Fruit fly (Drosophila melanogaster) whole organism, embryonic: ENCODE measurements around the gene CG14212.
A peak's percentile ranks its signal among the peaks of the same experiment; 100 is the strongest.

Source experiments
- ATbp ChIP-seq: fragments of 200-800 bp; sonication (Bioruptor generic); optimal IDR thresholded peaks from 2 replicates; lab custom pipeline; 2017; ENCODE audit warnings: missing biosample characterization, mild to moderate bottlenecking, missing genetic modification characterization, missing genetic modification reagents
- CG10431 ChIP-seq: fragments of 200-800 bp; sonication (Bioruptor generic); optimal IDR thresholded peaks from 3 replicates; lab custom pipeline; 2018; ENCODE audit warnings: missing biosample characterization, mild to moderate bottlenecking, missing genetic modification characterization
- CG11456 ChIP-seq: fragments of 200-800 bp; sonication (Bioruptor generic); IDR thresholded peaks from 3 replicates; pipeline ENCODE4 v1.3.6; 2022; ENCODE audit warnings: missing biosample characterization, missing genetic modification characterization
- CG11723 ChIP-seq: fragments of 200-800 bp; sonication (Bioruptor generic); optimal IDR thresholded peaks from 2 replicates; lab custom pipeline; 2017; ENCODE audit warnings: missing biosample characterization, mild to moderate bottlenecking, missing genetic modification characterization
- CG12071 ChIP-seq: fragments of 200-800 bp; sonication (Bioruptor generic); optimal IDR thresholded peaks from 3 replicates; lab custom pipeline; 2018; ENCODE audit warnings: missing biosample characterization, mild to moderate bottlenecking, missing genetic modification characterization
- CG1233 ChIP-seq: fragments of 200-800 bp; sonication (Bioruptor generic); optimal IDR thresholded peaks from 4 replicates; lab custom pipeline; 2018; ENCODE audit warnings: missing biosample characterization, mild to moderate bottlenecking, missing genetic modification characterization
- CG12391 ChIP-seq: fragments of 200-800 bp; sonication (Bioruptor generic); optimal IDR thresholded peaks from 3 replicates; lab custom pipeline; 2018; ENCODE audit warnings: missing biosample characterization, mild to moderate bottlenecking, missing genetic modification characterization, moderate library complexity
- CG13775 ChIP-seq: fragments of 200-800 bp; sonication (Bioruptor generic); optimal IDR thresholded peaks from 3 replicates; lab custom pipeline; 2017; ENCODE audit warnings: missing biosample characterization, mild to moderate bottlenecking, missing genetic modification characterization
- CG13894 ChIP-seq: fragments of 200-800 bp; sonication (Bioruptor generic); optimal IDR thresholded peaks from 3 replicates; lab custom pipeline; 2018; ENCODE audit warnings: missing biosample characterization, mild to moderate bottlenecking, missing genetic modification characterization, moderate library complexity
- CG14710 ChIP-seq: fragments of 200-800 bp; sonication (Bioruptor generic); optimal IDR thresholded peaks from 3 replicates; lab custom pipeline; 2019; ENCODE audit warnings: missing biosample characterization, mild to moderate bottlenecking, missing genetic modification characterization, moderate library complexity
- CG17359 ChIP-seq: fragments of 200-800 bp; sonication (Bioruptor generic); optimal IDR thresholded peaks from 3 replicates; lab custom pipeline; 2018; ENCODE audit warnings: missing biosample characterization, mild to moderate bottlenecking, missing genetic modification characterization, moderate library complexity
- CG17385 ChIP-seq: fragments of 200-800 bp; sonication (Bioruptor generic); optimal IDR thresholded peaks from 3 replicates; lab custom pipeline; 2018; ENCODE audit warnings: missing biosample characterization, mild to moderate bottlenecking, missing genetic modification characterization
- CG2712 ChIP-seq: fragments of 200-800 bp; optimal IDR thresholded peaks from 3 replicates; lab custom pipeline; 2019; ENCODE audit warnings: missing biosample characterization, mild to moderate bottlenecking, missing genetic modification characterization, moderate library complexity
- CG3281 ChIP-seq: fragments of 200-800 bp; sonication (Bioruptor generic); optimal IDR thresholded peaks from 3 replicates; lab custom pipeline; 2017; ENCODE audit warnings: missing biosample characterization, mild to moderate bottlenecking, missing genetic modification characterization
- CG4404 ChIP-seq: fragments of 200-800 bp; sonication (Bioruptor generic); IDR thresholded peaks from 2 replicates; pipeline ENCODE4 v1.3.6; 2022; ENCODE audit warnings: missing biosample characterization, missing genetic modification characterization
- CG6254 ChIP-seq: fragments of 200-800 bp; sonication (Bioruptor generic); optimal IDR thresholded peaks from 3 replicates; lab custom pipeline; 2017; ENCODE audit warnings: mild to moderate bottlenecking, missing biosample characterization, missing genetic modification reagents, missing genetic modification characterization
- Camta ChIP-seq: fragments of 200-800 bp; sonication (Bioruptor generic); optimal IDR thresholded peaks from 2 replicates; lab custom pipeline; 2016; ENCODE audit warnings: missing biosample characterization, missing genetic modification characterization
- D19B ChIP-seq: fragments of 200-800 bp; sonication (Bioruptor generic); optimal IDR thresholded peaks from 2 replicates; lab custom pipeline; 2017; ENCODE audit warnings: missing biosample characterization, mild to moderate bottlenecking, missing genetic modification characterization
- Drgx ChIP-seq: fragments of 200-800 bp; sonication (Bioruptor generic); IDR thresholded peaks from 2 replicates; pipeline ENCODE4 v1.3.6; 2022; ENCODE audit warnings: missing biosample characterization, missing genetic modification characterization
- E2f1 ChIP-seq: fragments of 200-800 bp; sonication (Bioruptor generic); IDR thresholded peaks from 2 replicates; pipeline ENCODE4 v1.3.6; 2022; ENCODE audit warnings: missing biosample characterization, missing genetic modification characterization
- Fer1 ChIP-seq: fragments of 200-800 bp; sonication (Bioruptor generic); optimal IDR thresholded peaks from 2 replicates; lab custom pipeline; 2017; ENCODE audit warnings: missing biosample characterization, mild to moderate bottlenecking, missing genetic modification characterization
- HHEX ChIP-seq: fragments of 200-800 bp; sonication (Bioruptor generic); optimal IDR thresholded peaks from 3 replicates; lab custom pipeline; 2017; ENCODE audit warnings: missing biosample characterization, mild to moderate bottlenecking, missing genetic modification characterization, missing genetic modification reagents
- HLH4C ChIP-seq: fragments of 200-800 bp; sonication (Bioruptor generic); IDR thresholded peaks from 3 replicates; pipeline ENCODE4 v1.3.6; 2022; ENCODE audit warnings: missing biosample characterization, missing genetic modification characterization; ENCODE audit not compliant: partially characterized antibody
- MTF-1 ChIP-seq: fragments of 200-800 bp; sonication (Bioruptor generic); optimal IDR thresholded peaks from 2 replicates; lab custom pipeline; 2018; ENCODE audit warnings: missing biosample characterization, mild to moderate bottlenecking, missing genetic modification characterization, borderline replicate concordance
- NFAT ChIP-seq: fragments of 200-800 bp; sonication (Bioruptor generic); IDR thresholded peaks from 2 replicates; pipeline ENCODE4 v1.3.6; 2022; ENCODE audit warnings: missing biosample characterization, missing genetic modification characterization
- Pdp1 ChIP-seq, 2 experiments: fragments of 200-800 bp; sonication (Bioruptor generic); optimal IDR thresholded peaks; 3 replicates each; lab custom pipeline; 2016; ENCODE audit warnings: missing biosample characterization in 2 of 2, missing genetic modification characterization in 2 of 2, mild to moderate bottlenecking in 1 of 2, moderate library complexity in 1 of 2
- Scr ChIP-seq: fragments of 200-800 bp; sonication (Bioruptor generic); IDR thresholded peaks from 2 replicates; pipeline ENCODE4 v1.3.6; 2022; ENCODE audit warnings: missing biosample characterization, missing genetic modification characterization; ENCODE audit not compliant: partially characterized antibody
- Ssrp ChIP-seq: fragments of 200-800 bp; sonication (Bioruptor generic); optimal IDR thresholded peaks from 2 replicates; lab custom pipeline; 2018; ENCODE audit warnings: missing biosample characterization, mild to moderate bottlenecking, missing genetic modification characterization, moderate library complexity
- Stat92E ChIP-seq, 3 experiments: fragments of >200 bp in 2 of 3; fragments of 200-800 bp in 1 of 3; sonication (Bioruptor generic) in 1 of 3; optimal IDR thresholded peaks; 2 replicates each; lab custom pipeline; 2017 to 2019; ENCODE audit warnings: missing biosample characterization in 3 of 3, missing genetic modification characterization in 3 of 3, mild to moderate bottlenecking in 1 of 3, moderate library complexity in 1 of 3
- al ChIP-seq: fragments of 200-800 bp; sonication (Bioruptor generic); IDR thresholded peaks from 2 replicates; pipeline ENCODE4 v1.3.6; 2022; ENCODE audit warnings: missing biosample characterization, missing genetic modification characterization
- amos ChIP-seq: fragments of 200-800 bp; sonication (Bioruptor generic); IDR thresholded peaks from 2 replicates; pipeline ENCODE4 v1.3.6; 2022; ENCODE audit warnings: missing biosample characterization, missing genetic modification characterization; ENCODE audit not compliant: partially characterized antibody
- ap ChIP-seq: fragments of 200-800 bp; sonication (Bioruptor generic); IDR thresholded peaks from 2 replicates; pipeline ENCODE4 v1.3.6; 2022; ENCODE audit warnings: missing biosample characterization, missing genetic modification characterization
- br ChIP-seq: fragments of >200 bp; optimal IDR thresholded peaks from 2 replicates; lab custom pipeline; 2017
- chinmo ChIP-seq: fragments of 200-800 bp; sonication (Bioruptor generic); IDR thresholded peaks from 4 replicates; pipeline ENCODE4 v1.3.6; 2022; ENCODE audit warnings: missing biosample characterization, missing genetic modification characterization; ENCODE audit not compliant: partially characterized antibody
- corto ChIP-seq: fragments of 200-800 bp; sonication (Bioruptor generic); optimal IDR thresholded peaks from 2 replicates; lab custom pipeline; 2016; ENCODE audit warnings: missing biosample characterization, mild to moderate bottlenecking, missing genetic modification characterization, moderate library complexity
- crc ChIP-seq: fragments of 200-800 bp; sonication (Bioruptor generic); optimal IDR thresholded peaks from 2 replicates; lab custom pipeline; 2016; ENCODE audit warnings: missing biosample characterization, missing genetic modification characterization
- dmrt99B ChIP-seq: fragments of 200-800 bp; sonication (Bioruptor generic); optimal IDR thresholded peaks from 2 replicates; lab custom pipeline; 2018; ENCODE audit warnings: missing biosample characterization, mild to moderate bottlenecking, missing genetic modification characterization, moderate library complexity
- dysf ChIP-seq: fragments of 200-800 bp; sonication (Bioruptor generic); IDR thresholded peaks from 3 replicates; pipeline ENCODE4 v1.3.6; 2022; ENCODE audit warnings: missing biosample characterization, missing genetic modification characterization
- fu2 ChIP-seq: fragments of 200-800 bp; sonication (Bioruptor generic); optimal IDR thresholded peaks from 2 replicates; lab custom pipeline; 2016; ENCODE audit warnings: missing biosample characterization, missing genetic modification characterization
- maf-S ChIP-seq: fragments of 200-800 bp; sonication (Bioruptor generic); optimal IDR thresholded peaks from 2 replicates; lab custom pipeline; 2016; ENCODE audit warnings: missing biosample characterization, missing genetic modification characterization
- nerfin-2 ChIP-seq: fragments of 200-800 bp; sonication (Bioruptor generic); IDR thresholded peaks from 2 replicates; pipeline ENCODE4 v1.3.6; 2022; ENCODE audit warnings: missing biosample characterization, missing genetic modification characterization; ENCODE audit not compliant: partially characterized antibody
- pan ChIP-seq, 4 experiments: fragments of >200 bp in 3 of 4; fragments of 200-800 bp in 1 of 4; sonication (Bioruptor generic) in 1 of 4; optimal IDR thresholded peaks in 3 of 4; IDR thresholded peaks in 1 of 4; 2 replicates each; pipeline versions ENCODE4 v1.3.6 to Lab custom; 2017 to 2022; ENCODE audit warnings: missing biosample characterization in 2 of 4, missing genetic modification characterization in 2 of 4, mixed read lengths in 1 of 4
- pum ChIP-seq: fragments of 200-800 bp; sonication (Bioruptor generic); optimal IDR thresholded peaks from 2 replicates; lab custom pipeline; 2016; ENCODE audit warnings: missing biosample characterization, missing genetic modification characterization
- stc ChIP-seq: fragments of 200-800 bp; sonication (Bioruptor generic); IDR thresholded peaks from 2 replicates; pipeline ENCODE4 v1.3.6; 2022; ENCODE audit warnings: missing biosample characterization, missing genetic modification characterization
- tgo ChIP-seq: fragments of 200-800 bp; sonication (Bioruptor generic); IDR thresholded peaks from 3 replicates; pipeline ENCODE4 v1.3.6; 2022; ENCODE audit warnings: missing biosample characterization, missing genetic modification characterization
- tup ChIP-seq: fragments of 200-800 bp; sonication (Bioruptor generic); optimal IDR thresholded peaks from 2 replicates; lab custom pipeline; 2016; ENCODE audit warnings: missing biosample characterization, mild to moderate bottlenecking, missing genetic modification characterization, moderate library complexity
- twi ChIP-seq: fragments of 200-800 bp; optimal IDR thresholded peaks from 2 replicates; lab custom pipeline; 2019; ENCODE audit warnings: missing biosample characterization, mild to moderate bottlenecking, missing genetic modification characterization, moderate library complexity
- wor ChIP-seq: fragments of 200-800 bp; sonication (Bioruptor generic); IDR thresholded peaks from 2 replicates; pipeline ENCODE4 v1.3.6; 2022; ENCODE audit warnings: missing biosample characterization, missing genetic modification characterization
- z ChIP-seq: fragments of 200-800 bp; sonication (Bioruptor generic); IDR thresholded peaks from 3 replicates; pipeline ENCODE4 v1.3.6; 2022; ENCODE audit warnings: missing biosample characterization, missing genetic modification characterization
- zfh1 ChIP-seq: fragments of 200-800 bp; sonication (Bioruptor generic); IDR thresholded peaks from 3 replicates; pipeline ENCODE4 v1.3.6; 2022; ENCODE audit warnings: missing biosample characterization, missing genetic modification characterization

The CG14212 gene

DNA sequence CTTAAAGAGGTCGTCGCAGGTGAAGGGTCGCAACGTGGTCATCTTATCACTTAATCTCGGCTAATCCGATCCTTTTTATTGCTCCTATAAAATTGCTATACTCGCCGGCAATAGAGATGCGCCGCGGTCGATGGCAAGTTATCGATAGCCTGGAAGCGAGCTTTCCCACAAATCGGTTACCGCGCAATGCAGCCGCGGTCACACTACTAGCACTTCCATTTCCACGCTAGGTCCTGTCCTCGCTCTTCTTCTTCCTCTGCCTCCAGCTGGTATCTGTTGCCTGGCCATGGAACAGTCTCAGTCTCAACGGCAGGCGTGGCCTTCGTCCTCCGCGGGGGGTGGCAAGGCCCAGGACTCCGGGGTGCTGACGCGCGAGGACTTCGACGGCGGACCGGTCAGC is 2.6 kb upstream of the CG14212 start, which contains the start of the genes Naa20A and MKP-4:
TSS of gene Naa20A (minus strand) at position 151 of the 400 bp plus-strand sequence.
TSS of gene MKP-4 (plus strand) at position 191 of the 400 bp plus-strand sequence.
- TF ChIP-seq Fer1 (GFP tag; lab: Kevin White, UChicago) (peak; percentile 5), stc (GFP tag; lab: Robert Waterston, UW) (no peak; the same call in 1 of the 2 replicates), CG11723 (no peak), Camta (GFP tag; lab: Kevin White, UChicago) (no peak), crc (no peak), CG17385 (GFP tag; lab: Kevin White, UChicago) (peak; percentile 82), CG2712 (tag; lab: Kevin White, UChicago) (no peak), CG12071 (GFP tag; lab: Kevin White, UChicago) (no peak), wor (GFP tag; lab: Robert Waterston, UW) (no peak), ap (no peak), CG1233 (GFP tag; lab: Kevin White, UChicago) (no peak), pan (optimal IDR thresholded peaks at IDR 0.05; lab: Kevin White, UChicago) (no peak), pan (GFP tag; optimal IDR thresholded peaks at IDR 0.05 in 1 of 2, IDR thresholded peaks at IDR 0.05 in 1 of 2) (no peak), chinmo (GFP tag; lab: Robert Waterston, UW) (peak; percentile 69; the same call in 1 of the 4 replicates), br (lab: Kevin White, UChicago) (no peak), MTF-1 (GFP tag; lab: Kevin White, UChicago) (no peak), fu2 (GFP tag; lab: Kevin White, UChicago) (no peak), pum (GFP tag; lab: Kevin White, UChicago) (no peak), NFAT (GFP tag; lab: Robert Waterston, UW) (0 out of 2 replicates have a peak, but pooled peaks have one; percentile 14), CG13775 (GFP tag; lab: Kevin White, UChicago) (no peak), CG6254 (GFP tag; lab: Kevin White, UChicago) (no peak), HLH4C (GFP tag; lab: Robert Waterston, UW) (peak; percentile 73), dysf (no peak), Ssrp (tag; lab: Kevin White, UChicago) (no peak), ATbp (GFP tag; lab: Kevin White, UChicago) (no peak), CG3281 (GFP tag; lab: Kevin White, UChicago) (no peak), tup (no peak), zfh1 (GFP tag; lab: Robert Waterston, UW) (no peak), Scr (GFP tag; lab: Robert Waterston, UW) (peak; percentile 73), corto (GFP tag; lab: Kevin White, UChicago) (no peak), tgo (no peak), CG17359 (tag; lab: Kevin White, UChicago) (no peak), D19B (GFP tag; lab: Kevin White, UChicago) (no peak), al (GFP tag; lab: Robert Waterston, UW) (no peak), Pdp1 (GFP tag; optimal IDR thresholded peaks at IDR 0.05; lab: Kevin White, UChicago) (no peak), dmrt99B (tag; lab: Kevin White, UChicago) (no peak), CG14710 (peak; percentile 16), CG10431 (GFP tag; lab: Kevin White, UChicago) (no peak), Stat92E (GFP tag; optimal IDR thresholded peaks at IDR 0.05; lab: Kevin White, UChicago) (no peak), nerfin-2 (0 out of 2 replicates have a peak, but pooled peaks have one; percentile 30), CG13894 (tag; lab: Kevin White, UChicago) (no peak), Drgx (GFP tag; lab: Robert Waterston, UW) (no peak), HHEX (GFP tag; lab: Kevin White, UChicago) (no peak), E2f1 (GFP tag; lab: Robert Waterston, UW) (no peak), CG12391 (no peak), amos (GFP tag; lab: Robert Waterston, UW) (peak; percentile 81), CG11456 (GFP tag; lab: Robert Waterston, UW) (no peak), CG4404 (no peak), maf-S (GFP tag; lab: Kevin White, UChicago) (no peak), z (GFP tag; lab: Robert Waterston, UW) (no peak), twi (tag; lab: Kevin White, UChicago) (no peak)
